Fruit fly (Drosophila melanogaster) whole organism, prepupa: Measurements from ENCODE around the gene Smg5.

ENCODE experiments used
- Blimp-1 ChIP-seq: fragments of 200-800 bp; sonication (Bioruptor generic); optimal IDR thresholded peaks from 3 replicates; lab custom pipeline; 2017; ENCODE audit warnings: missing biosample characterization, missing genetic modification characterization, mild to moderate bottlenecking, moderate library complexity, missing genetic modification reagents
- CG10631 ChIP-seq: fragments of 200-800 bp; sonication (Bioruptor generic); optimal IDR thresholded peaks from 2 replicates; lab custom pipeline; 2016; ENCODE audit warnings: missing biosample characterization, missing genetic modification characterization
- CG10669 ChIP-seq: fragments of 200-800 bp; sonication (Bioruptor generic); optimal IDR thresholded peaks from 3 replicates; lab custom pipeline; 2018; ENCODE audit warnings: missing biosample characterization, mild to moderate bottlenecking, missing genetic modification characterization, moderate library complexity
- CG11762 ChIP-seq: fragments of 200-800 bp; sonication (Bioruptor generic); optimal IDR thresholded peaks from 3 replicates; lab custom pipeline; 2016; ENCODE audit warnings: missing biosample characterization, missing genetic modification characterization; ENCODE audit not compliant: insufficient read depth
- CG15336 ChIP-seq: fragments of 200-800 bp; sonication (Bioruptor generic); IDR thresholded peaks from 2 replicates; pipeline ENCODE4 v1.3.6; 2022; ENCODE audit warnings: missing biosample characterization, missing genetic modification characterization
- CG3032 ChIP-seq: fragments of 200-800 bp; optimal IDR thresholded peaks from 2 replicates; lab custom pipeline; 2019; ENCODE audit warnings: missing biosample characterization, mild to moderate bottlenecking, missing genetic modification characterization, moderate library complexity
- CG34406 ChIP-seq: fragments of 200-800 bp; sonication (Bioruptor generic); optimal IDR thresholded peaks from 3 replicates; lab custom pipeline; 2016; ENCODE audit warnings: missing biosample characterization, missing genetic modification characterization
- CG3919 ChIP-seq: fragments of 200-800 bp; sonication (Bioruptor generic); optimal IDR thresholded peaks from 3 replicates; lab custom pipeline; 2016; ENCODE audit warnings: missing biosample characterization, missing genetic modification characterization
- CG6163 ChIP-seq: fragments of 200-800 bp; sonication (Bioruptor generic); IDR thresholded peaks from 3 replicates; pipeline ENCODE4 v1.3.6; 2022; ENCODE audit warnings: missing biosample characterization, missing genetic modification characterization
- CG6276 ChIP-seq: fragments of 200-800 bp; sonication (Bioruptor generic); optimal IDR thresholded peaks from 2 replicates; lab custom pipeline; 2017; ENCODE audit warnings: missing biosample characterization, mild to moderate bottlenecking, missing genetic modification characterization
- CG6808 ChIP-seq: fragments of 200-800 bp; sonication (Bioruptor generic); optimal IDR thresholded peaks from 3 replicates; lab custom pipeline; 2017; ENCODE audit warnings: missing biosample characterization, missing genetic modification characterization, mild to moderate bottlenecking, moderate library complexity, missing genetic modification reagents
- CG6854 ChIP-seq: fragments of 200-800 bp; sonication (Bioruptor generic); optimal IDR thresholded peaks from 2 replicates; lab custom pipeline; 2017; ENCODE audit warnings: missing biosample characterization, mild to moderate bottlenecking, missing genetic modification characterization
- CG8119 ChIP-seq: fragments of 200-800 bp; sonication (Bioruptor generic); IDR thresholded peaks from 3 replicates; pipeline ENCODE4 v1.3.6; 2022; ENCODE audit warnings: missing biosample characterization, missing genetic modification characterization
- CG8632 ChIP-seq: fragments of 200-800 bp; sonication (Bioruptor generic); optimal IDR thresholded peaks from 3 replicates; lab custom pipeline; 2016; ENCODE audit warnings: missing biosample characterization, missing genetic modification characterization
- CG9139 ChIP-seq: fragments of 200-800 bp; sonication (Bioruptor generic); optimal IDR thresholded peaks from 3 replicates; lab custom pipeline; 2017; ENCODE audit warnings: missing biosample characterization, mild to moderate bottlenecking, missing genetic modification characterization
- Eip78C ChIP-seq: fragments of 200-800 bp; sonication (Bioruptor generic); peaks from one replicate; lab custom pipeline; 2016; ENCODE audit warnings: missing biosample characterization, missing genetic modification characterization
- Eip93F ChIP-seq: fragments of 200-800 bp; sonication (Bioruptor generic); optimal IDR thresholded peaks from 2 replicates; lab custom pipeline; 2016; ENCODE audit warnings: missing biosample characterization, mild to moderate bottlenecking, missing genetic modification characterization
- Ets21C ChIP-seq: fragments of 200-800 bp; sonication (Bioruptor generic); optimal IDR thresholded peaks from 3 replicates; lab custom pipeline; 2016; ENCODE audit warnings: missing biosample characterization, missing genetic modification characterization
- Ets96B ChIP-seq: fragments of 200-800 bp; optimal IDR thresholded peaks from 2 replicates; lab custom pipeline; 2019; ENCODE audit warnings: missing biosample characterization, mild to moderate bottlenecking, missing genetic modification characterization, moderate library complexity
- Gug ChIP-seq: fragments of 200-800 bp; sonication (Bioruptor generic); IDR thresholded peaks from 2 replicates; pipeline ENCODE4 v1.3.6; 2022; ENCODE audit warnings: missing biosample characterization, missing genetic modification characterization
- Hr39 ChIP-seq: fragments of 200-800 bp; sonication (Bioruptor generic); optimal IDR thresholded peaks from 2 replicates; lab custom pipeline; 2016; ENCODE audit warnings: missing biosample characterization, missing genetic modification characterization
- Hr4 ChIP-seq: fragments of 200-800 bp; sonication (Bioruptor generic); optimal IDR thresholded peaks from 3 replicates; lab custom pipeline; 2016; ENCODE audit warnings: missing biosample characterization, missing genetic modification characterization
- Lpt ChIP-seq: fragments of 200-800 bp; sonication (Bioruptor generic); optimal IDR thresholded peaks from 3 replicates; lab custom pipeline; 2016; ENCODE audit warnings: missing biosample characterization, missing genetic modification characterization
- Met ChIP-seq: fragments of 200-800 bp; sonication (Bioruptor generic); optimal IDR thresholded peaks from 3 replicates; lab custom pipeline; 2016; ENCODE audit warnings: missing biosample characterization, missing genetic modification characterization
- OdsH ChIP-seq: fragments of 200-800 bp; sonication (Bioruptor generic); optimal IDR thresholded peaks from 3 replicates; lab custom pipeline; 2016; ENCODE audit warnings: missing biosample characterization, missing genetic modification characterization
- Sox102F ChIP-seq: fragments of 200-800 bp; sonication (Bioruptor generic); optimal IDR thresholded peaks from 2 replicates; lab custom pipeline; 2016; ENCODE audit warnings: missing biosample characterization, mild to moderate bottlenecking, missing genetic modification characterization
- Sox15 ChIP-seq: fragments of 200-800 bp; sonication (Bioruptor generic); optimal IDR thresholded peaks from 3 replicates; lab custom pipeline; 2016; ENCODE audit warnings: missing biosample characterization, missing genetic modification characterization
- acj6 ChIP-seq: fragments of 200-800 bp; sonication (Bioruptor generic); optimal IDR thresholded peaks from 3 replicates; lab custom pipeline; 2016; ENCODE audit warnings: missing biosample characterization, missing genetic modification characterization
- cyc ChIP-seq: fragments of 200-800 bp; sonication (Bioruptor generic); optimal IDR thresholded peaks from 3 replicates; lab custom pipeline; 2016; ENCODE audit warnings: missing biosample characterization, missing genetic modification characterization
- dac ChIP-seq: fragments of 200-800 bp; sonication (Bioruptor generic); optimal IDR thresholded peaks from 2 replicates; lab custom pipeline; 2017; ENCODE audit warnings: missing biosample characterization, mild to moderate bottlenecking, missing genetic modification characterization
- eg ChIP-seq: fragments of 200-800 bp; sonication (Bioruptor generic); IDR thresholded peaks from 3 replicates; pipeline ENCODE4 v1.3.6; 2022; ENCODE audit warnings: missing biosample characterization, missing genetic modification characterization
- esn ChIP-seq: fragments of 200-800 bp; sonication (Bioruptor generic); optimal IDR thresholded peaks from 2 replicates; lab custom pipeline; 2016; ENCODE audit warnings: missing biosample characterization, mild to moderate bottlenecking, missing genetic modification characterization, moderate library complexity
- fd59A ChIP-seq: fragments of 200-800 bp; sonication (Bioruptor generic); optimal IDR thresholded peaks from 2 replicates; lab custom pipeline; 2017; ENCODE audit warnings: missing biosample characterization, mild to moderate bottlenecking, missing genetic modification characterization, missing genetic modification reagents
- fkh ChIP-seq: fragments of 200-800 bp; sonication (Bioruptor generic); optimal IDR thresholded peaks from 3 replicates; lab custom pipeline; 2017; ENCODE audit warnings: missing biosample characterization, mild to moderate bottlenecking, missing genetic modification characterization, moderate library complexity
- lz ChIP-seq: fragments of 200-800 bp; sonication (Bioruptor generic); optimal IDR thresholded peaks from 3 replicates; lab custom pipeline; 2016; ENCODE audit warnings: missing biosample characterization, missing genetic modification characterization
- net ChIP-seq: fragments of 200-800 bp; sonication (Bioruptor generic); optimal IDR thresholded peaks from 3 replicates; lab custom pipeline; 2016; ENCODE audit warnings: missing biosample characterization, missing genetic modification characterization
- ss ChIP-seq, 2 experiments: fragments of 200-800 bp; sonication (Bioruptor generic); optimal IDR thresholded peaks; 2 replicates in 1 of 2; 3 replicates in 1 of 2; lab custom pipeline; 2017 to 2018; ENCODE audit warnings: mild to moderate bottlenecking in 2 of 2, missing biosample characterization in 2 of 2, missing genetic modification characterization in 2 of 2, moderate library complexity in 1 of 2
- svp ChIP-seq: fragments of 200-800 bp; sonication (Bioruptor generic); peaks from one replicate; lab custom pipeline; 2016; ENCODE audit warnings: missing biosample characterization, missing genetic modification characterization
- topi ChIP-seq: fragments of 200-800 bp; sonication (Bioruptor generic); optimal IDR thresholded peaks from 3 replicates; lab custom pipeline; 2016; ENCODE audit warnings: missing biosample characterization, missing genetic modification characterization
- vri ChIP-seq: fragments of 200-800 bp; sonication (Bioruptor generic); optimal IDR thresholded peaks from 3 replicates; lab custom pipeline; 2016; ENCODE audit warnings: missing biosample characterization, mild to moderate bottlenecking, missing genetic modification characterization

Gene Smg5

dm6 chr2L:13884678-13885303, 19.7 kb downstream of the Smg5 start (continued):
- TF ChIP-seq CG15336 (GFP tag; lab: Robert Waterston, UW) (0 out of 2 replicates have a peak, but pooled peaks have one; percentile 7), esn (GFP tag; lab: Kevin White, UChicago) (peak; percentile 63), OdsH (GFP tag; lab: Kevin White, UChicago) (peak; percentile 35), Blimp-1 (peak; percentile 34), Sox102F (peak; percentile 46), CG9139 (GFP tag; lab: Kevin White, UChicago) (no peak), CG6163 (GFP tag; lab: Robert Waterston, UW) (0 out of 3 replicates have a peak, but pooled peaks have one; percentile 6), CG10669 (GFP tag; lab: Kevin White, UChicago) (peak; percentile 29)
- TF ChIP-seq, all 60 proteins: peak for 32

- TF ChIP-seq esn (GFP tag; lab: Kevin White, UChicago) (no peak), net (peak; percentile 10), CG6276 (no peak)
Observed at dm6 chr2L:13884063-13884656, 20.3 kb downstream of the Smg5 start.

- TF ChIP-seq lz (GFP tag; lab: Kevin White, UChicago) (no peak), fd59A (GFP tag; lab: Kevin White, UChicago) (no peak), fkh (GFP tag; lab: Kevin White, UChicago) (peak; percentile 89), svp (GFP tag; lab: Kevin White, UChicago) (peak; percentile 49), ss (GFP tag; optimal IDR thresholded peaks at IDR 0.05; lab: Kevin White, UChicago) (no peak), esn (GFP tag; lab: Kevin White, UChicago) (peak; percentile 17), Eip78C (GFP tag; lab: Kevin White, UChicago) (peak; percentile 67), eg (GFP tag; lab: Robert Waterston, UW) (0 out of 3 replicates have a peak, but pooled peaks have one; percentile 10), CG8632 (GFP tag; lab: Kevin White, UChicago) (no peak), vri (peak; percentile 56), dac (GFP tag; lab: Kevin White, UChicago) (no peak), CG3032 (tag; lab: Kevin White, UChicago) (no peak), topi (no peak), Met (GFP tag; lab: Kevin White, UChicago) (peak; percentile 15)
- TF ChIP-seq, all 60 proteins: peak for 7
Observed at dm6 chr2L:13881939-13882338, 22.5 kb downstream of the Smg5 start.

dm6 chr2L:13881387-13881902, 23.0 kb downstream of the Smg5 start:
- TF ChIP-seq lz (GFP tag; lab: Kevin White, UChicago) (no peak), Lpt (no peak), svp (GFP tag; lab: Kevin White, UChicago) (peak; percentile 74), Eip93F (peak; percentile 20)

- TF ChIP-seq Sox15 (GFP tag; lab: Kevin White, UChicago), result no peak
- peak; percentile 26; the same call in 1 of the 2 replicates for TF ChIP-seq Gug (GFP tag; lab: Robert Waterston, UW)
- no peak for TF ChIP-seq CG10669 (GFP tag; lab: Kevin White, UChicago)
- TF ChIP-seq Ets96B (tag; lab: Kevin White, UChicago), result no peak
- TF ChIP-seq CG11762 (GFP tag; lab: Kevin White, UChicago), result no peak
- TF ChIP-seq CG8119 (GFP tag; lab: Robert Waterston, UW), result no peak; the same call in 2 of the 3 replicates
- TF ChIP-seq Hr39 (GFP tag; lab: Kevin White, UChicago), result no peak
- peak; percentile 7 for TF ChIP-seq net
- TF ChIP-seq CG3032 (tag; lab: Kevin White, UChicago), result no peak
- TF ChIP-seq OdsH (GFP tag; lab: Kevin White, UChicago), result no peak
- TF ChIP-seq Eip78C (GFP tag; lab: Kevin White, UChicago), result no peak
- peak; percentile 17 for TF ChIP-seq CG9139 (GFP tag; lab: Kevin White, UChicago)
- peak; percentile 6 for TF ChIP-seq CG6276
- peak; percentile 43 for TF ChIP-seq CG6854 (GFP tag; lab: Kevin White, UChicago)
- TF ChIP-seq Ets21C (GFP tag; lab: Kevin White, UChicago), result no peak
- no peak for TF ChIP-seq CG6808 (GFP tag; lab: Kevin White, UChicago)
- no peak for TF ChIP-seq Hr4
- TF ChIP-seq CG15336 (GFP tag; lab: Robert Waterston, UW), result no peak
- TF ChIP-seq acj6 (GFP tag; lab: Kevin White, UChicago), result no peak
- TF ChIP-seq topi, result no peak
- no peak for TF ChIP-seq CG10631 (GFP tag; lab: Kevin White, UChicago)
- no peak for TF ChIP-seq lz (GFP tag; lab: Kevin White, UChicago)
- TF ChIP-seq eg (GFP tag; lab: Robert Waterston, UW), result peak; percentile 64; the same call in 2 of the 3 replicates
- TF ChIP-seq cyc (GFP tag; lab: Kevin White, UChicago), result no peak
- TF ChIP-seq CG3919, result peak; percentile 35
- TF ChIP-seq Blimp-1, result no peak
- TF ChIP-seq CG34406 (GFP tag; lab: Kevin White, UChicago), result no peak
Observed at dm6 chr2L:13878801-13879200, 25.7 kb downstream of the Smg5 start.
